Fruit fly (Drosophila melanogaster) whole organism, embryonic: ENCODE measurements around the gene haf.

Experiments
- Blimp-1 ChIP-seq: fragments of 200-800 bp; sonication (Bioruptor generic); optimal IDR thresholded peaks from 3 replicates; lab custom pipeline; 2018; ENCODE audit warnings: missing biosample characterization, missing genetic modification characterization, mild to moderate bottlenecking, moderate library complexity, missing genetic modification reagents
- BtbVII ChIP-seq: fragments of 200-800 bp; sonication (Bioruptor generic); optimal IDR thresholded peaks from 3 replicates; lab custom pipeline; 2017; ENCODE audit warnings: missing biosample characterization, mild to moderate bottlenecking, missing genetic modification characterization
- Bteb2 ChIP-seq: fragments of 200-800 bp; sonication (Bioruptor generic); optimal IDR thresholded peaks from 2 replicates; lab custom pipeline; 2016; ENCODE audit warnings: missing biosample characterization, missing genetic modification characterization
- CG10209 ChIP-seq: fragments of 200-800 bp; sonication (Bioruptor generic); optimal IDR thresholded peaks from 3 replicates; lab custom pipeline; 2017; ENCODE audit warnings: missing biosample characterization, mild to moderate bottlenecking, missing genetic modification characterization, missing genetic modification reagents
- CG10267 ChIP-seq: fragments of 200-800 bp; sonication (Bioruptor generic); optimal IDR thresholded peaks from 2 replicates; lab custom pipeline; 2018; ENCODE audit warnings: missing biosample characterization, mild to moderate bottlenecking, missing genetic modification characterization, moderate library complexity
- CG10565 ChIP-seq: fragments of 200-800 bp; sonication (Bioruptor generic); optimal IDR thresholded peaks from 3 replicates; lab custom pipeline; 2016; ENCODE audit warnings: missing biosample characterization, mild to moderate bottlenecking, missing genetic modification characterization
- CG11504 ChIP-seq: fragments of 200-800 bp; sonication (Bioruptor generic); optimal IDR thresholded peaks from 3 replicates; lab custom pipeline; 2019; ENCODE audit warnings: missing biosample characterization, mild to moderate bottlenecking, missing genetic modification characterization, moderate library complexity
- CG12219 ChIP-seq: fragments of 200-800 bp; sonication (Bioruptor generic); optimal IDR thresholded peaks from 3 replicates; lab custom pipeline; 2018; ENCODE audit warnings: missing biosample characterization, mild to moderate bottlenecking, missing genetic modification characterization
- CG12391 ChIP-seq: fragments of 200-800 bp; sonication (Bioruptor generic); optimal IDR thresholded peaks from 3 replicates; lab custom pipeline; 2018; ENCODE audit warnings: missing biosample characterization, mild to moderate bottlenecking, missing genetic modification characterization, moderate library complexity
- CG13296 ChIP-seq: fragments of 200-800 bp; sonication (Bioruptor generic); optimal IDR thresholded peaks from 3 replicates; lab custom pipeline; 2018; ENCODE audit warnings: missing biosample characterization, mild to moderate bottlenecking, missing genetic modification characterization
- CG13424 ChIP-seq: fragments of 200-800 bp; sonication (Bioruptor generic); optimal IDR thresholded peaks from 2 replicates; lab custom pipeline; 2019; ENCODE audit warnings: missing biosample characterization, mild to moderate bottlenecking, missing genetic modification characterization, moderate library complexity
- CG14667 ChIP-seq: fragments of 200-800 bp; sonication (Bioruptor generic); IDR thresholded peaks from 2 replicates; pipeline ENCODE4 v1.3.6; 2022; ENCODE audit warnings: missing biosample characterization, missing genetic modification characterization
- CG14710 ChIP-seq: fragments of 200-800 bp; sonication (Bioruptor generic); optimal IDR thresholded peaks from 3 replicates; lab custom pipeline; 2019; ENCODE audit warnings: missing biosample characterization, mild to moderate bottlenecking, missing genetic modification characterization, moderate library complexity
- CG15269 ChIP-seq: fragments of 200-800 bp; sonication (Bioruptor generic); optimal IDR thresholded peaks from 2 replicates; lab custom pipeline; 2018; ENCODE audit warnings: missing biosample characterization, mild to moderate bottlenecking, missing genetic modification characterization, moderate library complexity
- CG16815 ChIP-seq: fragments of 200-800 bp; sonication (Bioruptor generic); optimal IDR thresholded peaks from 3 replicates; lab custom pipeline; 2017; ENCODE audit warnings: missing biosample characterization, mild to moderate bottlenecking, missing genetic modification characterization
- CG17186 ChIP-seq: fragments of 200-800 bp; sonication (Bioruptor generic); optimal IDR thresholded peaks from 3 replicates; lab custom pipeline; 2017; ENCODE audit warnings: missing biosample characterization, missing genetic modification reagents, missing genetic modification characterization
- CG17829 ChIP-seq: fragments of 200-800 bp; optimal IDR thresholded peaks from 2 replicates; lab custom pipeline; 2019; ENCODE audit warnings: missing biosample characterization, mild to moderate bottlenecking, missing genetic modification characterization, moderate library complexity
- CG2199 ChIP-seq: fragments of 200-800 bp; sonication (Bioruptor generic); IDR thresholded peaks from 3 replicates; pipeline ENCODE4 v1.3.6; 2022; ENCODE audit warnings: missing biosample characterization, missing genetic modification characterization
- CG31224 ChIP-seq: fragments of 200-800 bp; sonication (Bioruptor generic); IDR thresholded peaks from 2 replicates; pipeline ENCODE4 v1.3.6; 2022; ENCODE audit warnings: missing biosample characterization, missing genetic modification characterization
- CG3407 ChIP-seq: fragments of 200-800 bp; sonication (Bioruptor generic); optimal IDR thresholded peaks from 2 replicates; lab custom pipeline; 2018; ENCODE audit warnings: missing biosample characterization, mild to moderate bottlenecking, missing genetic modification characterization
- CG4282 ChIP-seq: fragments of 200-800 bp; sonication (Bioruptor generic); optimal IDR thresholded peaks from 2 replicates; lab custom pipeline; 2016; ENCODE audit warnings: missing biosample characterization, missing genetic modification characterization
- CG5953 ChIP-seq: fragments of 200-800 bp; sonication (Bioruptor generic); IDR thresholded peaks from 2 replicates; pipeline ENCODE4 v1.3.6; 2022; ENCODE audit warnings: missing biosample characterization, missing genetic modification characterization
- CG6765 ChIP-seq: fragments of 200-800 bp; sonication (Bioruptor generic); optimal IDR thresholded peaks from 3 replicates; lab custom pipeline; 2017; ENCODE audit warnings: missing biosample characterization, mild to moderate bottlenecking, missing genetic modification characterization
- CG7928 ChIP-seq: fragments of 200-800 bp; sonication (Bioruptor generic); optimal IDR thresholded peaks from 2 replicates; lab custom pipeline; 2017; ENCODE audit warnings: missing biosample characterization, mild to moderate bottlenecking, missing genetic modification characterization
- CG9727 ChIP-seq: fragments of 200-800 bp; sonication (Bioruptor generic); optimal IDR thresholded peaks from 3 replicates; lab custom pipeline; 2017; ENCODE audit warnings: missing biosample characterization, mild to moderate bottlenecking, missing genetic modification characterization
- CG9797 ChIP-seq: fragments of 200-800 bp; sonication (Bioruptor generic); optimal IDR thresholded peaks from 3 replicates; lab custom pipeline; 2018; ENCODE audit warnings: missing biosample characterization, mild to moderate bottlenecking, missing genetic modification characterization
- Dll ChIP-seq: fragments of 200-800 bp; sonication (Bioruptor generic); IDR thresholded peaks from 4 replicates; pipeline ENCODE4 v1.3.6; 2022; ENCODE audit warnings: missing biosample characterization, missing genetic modification characterization; ENCODE audit not compliant: partially characterized antibody
- Dref ChIP-seq: fragments of 200-800 bp; sonication (Bioruptor generic); IDR thresholded peaks from 2 replicates; pipeline ENCODE4 v1.3.6; 2022; ENCODE audit warnings: missing biosample characterization, missing genetic modification characterization
- Hmr ChIP-seq: fragments of 200-800 bp; sonication (Bioruptor generic); optimal IDR thresholded peaks from 3 replicates; lab custom pipeline; 2017; ENCODE audit warnings: mild to moderate bottlenecking, missing biosample characterization, missing genetic modification reagents, missing genetic modification characterization
- Max ChIP-seq: fragments of 200-800 bp; sonication (Bioruptor generic); optimal IDR thresholded peaks from 2 replicates; lab custom pipeline; 2016; ENCODE audit warnings: missing biosample characterization, mild to moderate bottlenecking, missing genetic modification characterization
- NfI ChIP-seq: fragments of 200-800 bp; sonication (Bioruptor generic); optimal IDR thresholded peaks from 3 replicates; lab custom pipeline; 2018; ENCODE audit warnings: missing biosample characterization, mild to moderate bottlenecking, missing genetic modification characterization, moderate library complexity
- Oaz ChIP-seq: fragments of 200-800 bp; sonication (Bioruptor generic); IDR thresholded peaks from 2 replicates; pipeline ENCODE4 v1.3.6; 2022; ENCODE audit warnings: missing biosample characterization, missing genetic modification characterization
- PHDP ChIP-seq: fragments of 200-800 bp; sonication (Bioruptor generic); optimal IDR thresholded peaks from 3 replicates; lab custom pipeline; 2018; ENCODE audit warnings: missing biosample characterization, mild to moderate bottlenecking, missing genetic modification characterization, moderate library complexity
- Six4 ChIP-seq: fragments of 200-800 bp; sonication (Bioruptor generic); optimal IDR thresholded peaks from 2 replicates; lab custom pipeline; 2016; ENCODE audit warnings: missing biosample characterization, missing genetic modification characterization
- ara ChIP-seq: fragments of 200-800 bp; sonication (Bioruptor generic); IDR thresholded peaks from 2 replicates; pipeline ENCODE4 v1.3.6; 2022; ENCODE audit warnings: missing biosample characterization, missing genetic modification characterization
- cad ChIP-seq: fragments of >200 bp; optimal IDR thresholded peaks from 2 replicates; lab custom pipeline; 2017; ENCODE audit warnings: missing biosample characterization, missing genetic modification characterization
- chif ChIP-seq, 2 experiments: fragments of 200-800 bp; sonication (Bioruptor generic); optimal IDR thresholded peaks; 3 replicates each; lab custom pipeline; 2016; ENCODE audit warnings: missing biosample characterization in 2 of 2, missing genetic modification characterization in 2 of 2
- crc ChIP-seq: fragments of 200-800 bp; sonication (Bioruptor generic); optimal IDR thresholded peaks from 2 replicates; lab custom pipeline; 2016; ENCODE audit warnings: missing biosample characterization, missing genetic modification characterization
- dimm ChIP-seq: fragments of 200-800 bp; sonication (Bioruptor generic); IDR thresholded peaks from 2 replicates; pipeline ENCODE4 v1.3.6; 2022; ENCODE audit warnings: missing biosample characterization, missing genetic modification characterization
- disco-r ChIP-seq: fragments of 200-800 bp; sonication (Bioruptor generic); optimal IDR thresholded peaks from 2 replicates; lab custom pipeline; 2016; ENCODE audit warnings: missing biosample characterization, missing genetic modification characterization
- h ChIP-seq: fragments of >200 bp; optimal IDR thresholded peaks from 2 replicates; lab custom pipeline; 2017
- ham ChIP-seq: fragments of 200-800 bp; sonication (Bioruptor generic); IDR thresholded peaks from 2 replicates; pipeline ENCODE4 v1.3.6; 2022; ENCODE audit warnings: missing biosample characterization, missing genetic modification characterization
- lbe ChIP-seq: fragments of 200-800 bp; sonication (Bioruptor generic); optimal IDR thresholded peaks from 2 replicates; lab custom pipeline; 2016; ENCODE audit warnings: missing biosample characterization, mild to moderate bottlenecking, missing genetic modification characterization
- lmd ChIP-seq: fragments of 200-800 bp; sonication (Bioruptor generic); IDR thresholded peaks from 2 replicates; pipeline ENCODE4 v1.3.6; 2022; ENCODE audit warnings: missing biosample characterization, missing genetic modification characterization
- maf-S ChIP-seq: fragments of 200-800 bp; sonication (Bioruptor generic); optimal IDR thresholded peaks from 2 replicates; lab custom pipeline; 2016; ENCODE audit warnings: missing biosample characterization, missing genetic modification characterization
- nerfin-2 ChIP-seq: fragments of 200-800 bp; sonication (Bioruptor generic); IDR thresholded peaks from 2 replicates; pipeline ENCODE4 v1.3.6; 2022; ENCODE audit warnings: missing biosample characterization, missing genetic modification characterization; ENCODE audit not compliant: partially characterized antibody
- sisA ChIP-seq: fragments of 200-800 bp; sonication (Bioruptor generic); IDR thresholded peaks from 2 replicates; pipeline ENCODE4 v1.3.6; 2022; ENCODE audit warnings: missing biosample characterization, missing genetic modification characterization
- sr ChIP-seq: fragments of 200-800 bp; sonication (Bioruptor generic); IDR thresholded peaks from 3 replicates; pipeline ENCODE4 v1.3.6; 2022; ENCODE audit warnings: missing biosample characterization, missing genetic modification characterization
- stwl ChIP-seq: fragments of 200-800 bp; sonication (Bioruptor generic); optimal IDR thresholded peaks from 3 replicates; lab custom pipeline; 2018; ENCODE audit warnings: missing biosample characterization, mild to moderate bottlenecking, missing genetic modification characterization, moderate library complexity
- tio ChIP-seq: fragments of 200-800 bp; sonication (Bioruptor generic); optimal IDR thresholded peaks from 2 replicates; lab custom pipeline; 2017; ENCODE audit warnings: missing biosample characterization, missing genetic modification characterization, inconsistent platforms

The haf gene

dm6 chr2L:1629206-1629959 is 74.5 kb downstream of the haf start (continued):
- TF ChIP-seq CG10209 (GFP tag; lab: Kevin White, UChicago) (peak; percentile 62), sisA (peak; percentile 36), CG14710 (tag; lab: Kevin White, UChicago) (no peak), CG9727 (GFP tag; lab: Kevin White, UChicago) (peak; percentile 37), CG15269 (tag; lab: Kevin White, UChicago) (peak; percentile 76), lbe (no peak), Bteb2 (GFP tag; lab: Kevin White, UChicago) (peak; percentile 14), Max (GFP tag; lab: Kevin White, UChicago) (peak; percentile 35), Six4 (GFP tag; lab: Kevin White, UChicago) (no peak), CG13296 (GFP tag; lab: Kevin White, UChicago) (peak; percentile 39), CG17829 (tag; lab: Kevin White, UChicago) (no peak), Dref (GFP tag; lab: Robert Waterston, UW) (no peak), Blimp-1 (GFP tag; lab: Kevin White, UChicago) (peak; percentile 14), CG7928 (GFP tag; lab: Kevin White, UChicago) (peak; percentile 6), NfI (GFP tag; lab: Kevin White, UChicago) (peak; percentile 69), CG31224 (GFP tag; lab: Robert Waterston, UW) (peak; percentile 29; the same call in 1 of the 2 replicates), CG14667 (GFP tag; lab: Robert Waterston, UW) (no peak), disco-r (GFP tag; lab: Kevin White, UChicago) (no peak), CG17186 (GFP tag; lab: Kevin White, UChicago) (no peak), PHDP (tag; lab: Kevin White, UChicago) (peak; percentile 63), CG6765 (GFP tag; lab: Kevin White, UChicago) (no peak), Oaz (GFP tag; lab: Robert Waterston, UW) (peak; percentile 50; the same call in 1 of the 2 replicates), CG4282 (no peak), chif (GFP tag; optimal IDR thresholded peaks at IDR 0.05; lab: Kevin White, UChicago) (peak in 1 of 2 experiments; percentile 4), cad (GFP tag; lab: Kevin White, UChicago) (no peak), sr (GFP tag; lab: Robert Waterston, UW) (no peak), Dll (GFP tag; lab: Robert Waterston, UW) (no peak), tio (no peak), CG5953 (GFP tag; lab: Robert Waterston, UW) (no peak), ara (GFP tag; lab: Robert Waterston, UW) (no peak), dimm (no peak), CG16815 (peak; percentile 60), maf-S (GFP tag; lab: Kevin White, UChicago) (no peak), nerfin-2 (GFP tag; lab: Robert Waterston, UW) (no peak), CG13424 (peak; percentile 59), ham (no peak), CG10565 (GFP tag; lab: Kevin White, UChicago) (no peak), lmd (GFP tag; lab: Robert Waterston, UW) (peak; percentile 65), CG3407 (GFP tag; lab: Kevin White, UChicago) (no peak), h (lab: Kevin White, UChicago) (no peak), CG2199 (GFP tag; lab: Robert Waterston, UW) (no peak), CG12219 (GFP tag; lab: Kevin White, UChicago) (peak; percentile 27), CG10267 (no peak), CG12391 (tag; lab: Kevin White, UChicago) (peak; percentile 62), crc (no peak), CG9797 (GFP tag; lab: Kevin White, UChicago) (no peak), stwl (tag; lab: Kevin White, UChicago) (no peak), BtbVII (GFP tag; lab: Kevin White, UChicago) (peak; percentile 34), CG11504 (tag; lab: Kevin White, UChicago) (peak; percentile 76), Hmr (GFP tag; lab: Kevin White, UChicago) (peak; percentile 80)
